Fruit fly (Drosophila melanogaster) whole organism, embryonic: ENCODE data around the gene Or9a.
A peak's percentile ranks its signal among the peaks of the same experiment; 100 is the strongest.

Experiments
- Bdp1 ChIP-seq: fragments of 200-800 bp; sonication (Bioruptor generic); optimal IDR thresholded peaks from 3 replicates; lab custom pipeline; 2016; ENCODE audit warnings: missing biosample characterization, missing genetic modification characterization
- CG15696 ChIP-seq: fragments of 200-800 bp; sonication (Bioruptor generic); optimal IDR thresholded peaks from 2 replicates; lab custom pipeline; 2019; ENCODE audit warnings: missing biosample characterization, mild to moderate bottlenecking, missing genetic modification characterization, moderate library complexity
- CG16779 ChIP-seq: fragments of 200-800 bp; sonication (Bioruptor generic); IDR thresholded peaks from 2 replicates; pipeline ENCODE4 v1.3.6; 2022; ENCODE audit warnings: missing biosample characterization, missing genetic modification characterization
- CG1792 ChIP-seq: fragments of 200-800 bp; sonication (Bioruptor generic); optimal IDR thresholded peaks from 2 replicates; lab custom pipeline; 2016; ENCODE audit warnings: missing biosample characterization, missing genetic modification characterization
- CG18262 ChIP-seq: fragments of 200-800 bp; optimal IDR thresholded peaks from 3 replicates; lab custom pipeline; 2019; ENCODE audit warnings: missing biosample characterization, mild to moderate bottlenecking, missing genetic modification characterization, moderate library complexity
- CG33213 ChIP-seq: fragments of 200-800 bp; sonication (Bioruptor generic); optimal IDR thresholded peaks from 3 replicates; lab custom pipeline; 2016; ENCODE audit warnings: missing biosample characterization, missing genetic modification characterization
- CG34376 ChIP-seq: fragments of 200-800 bp; sonication (Bioruptor generic); optimal IDR thresholded peaks from 2 replicates; lab custom pipeline; 2018; ENCODE audit warnings: missing biosample characterization, mild to moderate bottlenecking, missing genetic modification characterization
- CG3726 ChIP-seq: fragments of 200-800 bp; sonication (Bioruptor generic); IDR thresholded peaks from 3 replicates; pipeline ENCODE4, ENCODE4 v1.3.6; 2022; ENCODE audit warnings: missing biosample characterization, missing genetic modification characterization
- CG4617 ChIP-seq: fragments of 200-800 bp; sonication (Bioruptor generic); optimal IDR thresholded peaks from 3 replicates; lab custom pipeline; 2016; ENCODE audit warnings: missing biosample characterization, missing genetic modification characterization, borderline replicate concordance
- CG5245 ChIP-seq: fragments of 200-800 bp; sonication (Bioruptor generic); optimal IDR thresholded peaks from 3 replicates; lab custom pipeline; 2016; ENCODE audit warnings: missing biosample characterization, missing genetic modification characterization
- CG6175 ChIP-seq: fragments of 200-800 bp; sonication (Bioruptor generic); IDR thresholded peaks from 3 replicates; pipeline ENCODE4 v1.3.6; 2022; ENCODE audit warnings: missing biosample characterization, missing genetic modification characterization
- CG6765 ChIP-seq: fragments of 200-800 bp; sonication (Bioruptor generic); optimal IDR thresholded peaks from 3 replicates; lab custom pipeline; 2017; ENCODE audit warnings: missing biosample characterization, mild to moderate bottlenecking, missing genetic modification characterization
- CG6813 ChIP-seq: fragments of 200-800 bp; sonication (Bioruptor generic); optimal IDR thresholded peaks from 2 replicates; lab custom pipeline; 2017; ENCODE audit warnings: missing biosample characterization, missing genetic modification characterization, mild to moderate bottlenecking, moderate library complexity, missing genetic modification reagents
- CG7357 ChIP-seq: fragments of 200-800 bp; sonication (Bioruptor generic); IDR thresholded peaks from 3 replicates; pipeline ENCODE4 v1.3.6; 2022; ENCODE audit warnings: missing biosample characterization, missing genetic modification characterization
- CG8281 ChIP-seq: fragments of 200-800 bp; sonication (Bioruptor generic); optimal IDR thresholded peaks from 2 replicates; lab custom pipeline; 2018; ENCODE audit warnings: missing biosample characterization, mild to moderate bottlenecking, missing genetic modification characterization, moderate library complexity
- CG9797 ChIP-seq: fragments of 200-800 bp; sonication (Bioruptor generic); optimal IDR thresholded peaks from 3 replicates; lab custom pipeline; 2018; ENCODE audit warnings: missing biosample characterization, mild to moderate bottlenecking, missing genetic modification characterization
- CG9932 ChIP-seq: fragments of 200-800 bp; sonication (Bioruptor generic); IDR thresholded peaks from 2 replicates; pipeline ENCODE4 v1.3.6; 2022; ENCODE audit warnings: missing biosample characterization, missing genetic modification characterization
- D ChIP-seq, 2 experiments: fragments of 200-800 bp in 1 of 2; fragments of >200 bp in 1 of 2; sonication (Bioruptor generic) in 1 of 2; optimal IDR thresholded peaks; 2 replicates in 1 of 2; 3 replicates in 1 of 2; lab custom pipeline; 2017; ENCODE audit warnings: mild to moderate bottlenecking in 1 of 2, missing biosample characterization in 1 of 2, missing genetic modification characterization in 1 of 2, missing genetic modification reagents in 1 of 2
- Ets97D ChIP-seq: fragments of 200-800 bp; sonication (Bioruptor generic); optimal IDR thresholded peaks from 3 replicates; lab custom pipeline; 2016; ENCODE audit warnings: missing biosample characterization, missing genetic modification characterization
- HLH4C ChIP-seq: fragments of 200-800 bp; sonication (Bioruptor generic); IDR thresholded peaks from 3 replicates; pipeline ENCODE4 v1.3.6; 2022; ENCODE audit warnings: missing biosample characterization, missing genetic modification characterization; ENCODE audit not compliant: partially characterized antibody
- HLH54F ChIP-seq: fragments of 200-800 bp; sonication (Bioruptor generic); optimal IDR thresholded peaks from 3 replicates; lab custom pipeline; 2016; ENCODE audit warnings: missing biosample characterization, missing genetic modification characterization
- Lpt ChIP-seq: fragments of >200 bp; optimal IDR thresholded peaks from 2 replicates; lab custom pipeline; 2018; ENCODE audit warnings: missing biosample characterization, missing genetic modification characterization
- NK7.1 ChIP-seq: fragments of 200-800 bp; sonication (Bioruptor generic); optimal IDR thresholded peaks from 3 replicates; lab custom pipeline; 2016; ENCODE audit warnings: missing biosample characterization, missing genetic modification characterization
- Oaz ChIP-seq: fragments of 200-800 bp; sonication (Bioruptor generic); IDR thresholded peaks from 2 replicates; pipeline ENCODE4 v1.3.6; 2022; ENCODE audit warnings: missing biosample characterization, missing genetic modification characterization
- amos ChIP-seq: fragments of 200-800 bp; sonication (Bioruptor generic); IDR thresholded peaks from 2 replicates; pipeline ENCODE4 v1.3.6; 2022; ENCODE audit warnings: missing biosample characterization, missing genetic modification characterization; ENCODE audit not compliant: partially characterized antibody
- bigmax ChIP-seq: fragments of 200-800 bp; sonication (Bioruptor generic); optimal IDR thresholded peaks from 2 replicates; lab custom pipeline; 2018; ENCODE audit warnings: missing biosample characterization, mild to moderate bottlenecking, missing genetic modification characterization
- cad ChIP-seq: fragments of >200 bp; optimal IDR thresholded peaks from 2 replicates; lab custom pipeline; 2017; ENCODE audit warnings: missing biosample characterization, missing genetic modification characterization
- croc ChIP-seq: fragments of 200-800 bp; sonication (Bioruptor generic); conservative IDR thresholded peaks from 3 replicates; pipeline ENCODE4 v1.3.6; 2022; ENCODE audit warnings: missing biosample characterization, missing genetic modification characterization
- dan ChIP-seq: fragments of 200-800 bp; sonication (Bioruptor generic); IDR thresholded peaks from 2 replicates; pipeline ENCODE4 v1.3.6; 2022; ENCODE audit warnings: missing biosample characterization, missing genetic modification characterization
- dati ChIP-seq: fragments of 200-800 bp; sonication (Bioruptor generic); IDR thresholded peaks from 2 replicates; pipeline ENCODE4 v1.3.6; 2022; ENCODE audit warnings: missing biosample characterization, missing genetic modification characterization
- eyg ChIP-seq: fragments of 200-800 bp; sonication (Bioruptor generic); optimal IDR thresholded peaks from 3 replicates; lab custom pipeline; 2016; ENCODE audit warnings: missing biosample characterization, missing genetic modification characterization
- fd102C ChIP-seq: fragments of 200-800 bp; sonication (Bioruptor generic); optimal IDR thresholded peaks from 2 replicates; lab custom pipeline; 2018; ENCODE audit warnings: missing biosample characterization, mild to moderate bottlenecking, missing genetic modification characterization, moderate library complexity
- fd96Cb ChIP-seq: fragments of 200-800 bp; sonication (Bioruptor generic); optimal IDR thresholded peaks from 2 replicates; lab custom pipeline; 2018; ENCODE audit warnings: missing biosample characterization, mild to moderate bottlenecking, missing genetic modification characterization, moderate library complexity
- fru ChIP-seq: fragments of >200 bp; optimal IDR thresholded peaks from 2 replicates; lab custom pipeline; 2017
- ftz-f1 ChIP-seq: fragments of 200-800 bp; sonication (Bioruptor generic); optimal IDR thresholded peaks from 2 replicates; lab custom pipeline; 2016; ENCODE audit warnings: missing biosample characterization, missing genetic modification characterization
- grn ChIP-seq: fragments of 200-800 bp; sonication (Bioruptor generic); optimal IDR thresholded peaks from 3 replicates; lab custom pipeline; 2017; ENCODE audit warnings: missing biosample characterization, missing genetic modification characterization
- hth ChIP-seq: fragments of >200 bp; optimal IDR thresholded peaks from 2 replicates; lab custom pipeline; 2017; ENCODE audit warnings: inconsistent platforms
- insv ChIP-seq, 2 experiments: fragments of 200-800 bp; sonication (Bioruptor generic); optimal IDR thresholded peaks; 3 replicates each; lab custom pipeline; 2016 to 2018; ENCODE audit warnings: missing biosample characterization in 2 of 2, missing genetic modification characterization in 2 of 2
- lola ChIP-seq, 3 experiments: fragments of >200 bp in 2 of 3; fragments of 200-800 bp in 1 of 3; sonication (Bioruptor generic) in 1 of 3; optimal IDR thresholded peaks; 2 replicates each; lab custom pipeline; 2017 to 2019; ENCODE audit warnings: missing biosample characterization in 3 of 3, missing genetic modification characterization in 3 of 3, mild to moderate bottlenecking in 1 of 3, moderate library complexity in 1 of 3
- lov ChIP-seq, 2 experiments: fragments of 200-800 bp in 1 of 2; fragments of >200 bp in 1 of 2; sonication (Bioruptor generic) in 1 of 2; IDR thresholded peaks in 1 of 2; optimal IDR thresholded peaks in 1 of 2; 2 replicates in 1 of 2; 3 replicates in 1 of 2; pipeline versions ENCODE4 v1.3.6 to Lab custom; 2017 to 2022; ENCODE audit warnings: missing biosample characterization in 1 of 2, missing genetic modification characterization in 1 of 2
- mam ChIP-seq: fragments of 200-800 bp; sonication (Bioruptor generic); optimal IDR thresholded peaks from 3 replicates; lab custom pipeline; 2016; ENCODE audit warnings: missing biosample characterization, missing genetic modification characterization
- nau ChIP-seq: fragments of 200-800 bp; sonication (Bioruptor generic); optimal IDR thresholded peaks from 3 replicates; lab custom pipeline; 2017; ENCODE audit warnings: missing biosample characterization, mild to moderate bottlenecking, missing genetic modification characterization, missing genetic modification reagents
- pum ChIP-seq: fragments of 200-800 bp; sonication (Bioruptor generic); optimal IDR thresholded peaks from 2 replicates; lab custom pipeline; 2016; ENCODE audit warnings: missing biosample characterization, missing genetic modification characterization
- tap ChIP-seq: fragments of 200-800 bp; optimal IDR thresholded peaks from 3 replicates; lab custom pipeline; 2019; ENCODE audit warnings: missing biosample characterization, mild to moderate bottlenecking, missing genetic modification characterization, moderate library complexity
- tgo ChIP-seq: fragments of 200-800 bp; sonication (Bioruptor generic); IDR thresholded peaks from 3 replicates; pipeline ENCODE4 v1.3.6; 2022; ENCODE audit warnings: missing biosample characterization, missing genetic modification characterization
- tx ChIP-seq: fragments of 200-800 bp; sonication (Bioruptor generic); optimal IDR thresholded peaks from 2 replicates; lab custom pipeline; 2016; ENCODE audit warnings: missing biosample characterization, missing genetic modification characterization
- zen ChIP-seq: fragments of 200-800 bp; sonication (Bioruptor generic); optimal IDR thresholded peaks from 3 replicates; lab custom pipeline; 2018; ENCODE audit warnings: missing biosample characterization, mild to moderate bottlenecking, missing genetic modification characterization, moderate library complexity
- zfh2 ChIP-seq: fragments of 200-800 bp; sonication (Bioruptor generic); optimal IDR thresholded peaks from 2 replicates; lab custom pipeline; 2016; ENCODE audit warnings: missing biosample characterization, missing genetic modification characterization

The Or9a gene

dm6 chrX:10486144-10487030 is 26.9 kb upstream of the Or9a start (continued):
- TF ChIP-seq Oaz (GFP tag; lab: Robert Waterston, UW), result 0 out of 2 replicates have a peak, but pooled peaks have one; percentile 26
- no peak for TF ChIP-seq insv (GFP tag; optimal IDR thresholded peaks at IDR 0.05; lab: Kevin White, UChicago)
- TF ChIP-seq CG6765, result peak; percentile 35
- peak; percentile 60 for TF ChIP-seq CG9932
- TF ChIP-seq CG6175 (GFP tag; lab: Robert Waterston, UW), result no peak
- no peak for TF ChIP-seq zen (tag; lab: Kevin White, UChicago)
- no peak for TF ChIP-seq CG9797
- peak; percentile 7 for TF ChIP-seq Bdp1 (GFP tag; lab: Kevin White, UChicago)
- no peak for TF ChIP-seq lov (optimal IDR thresholded peaks at IDR 0.05; lab: Kevin White, UChicago)
- TF ChIP-seq lov (GFP tag; IDR thresholded peaks at IDR 0.05; lab: Robert Waterston, UW), result no peak
- no peak for TF ChIP-seq CG4617 (GFP tag; lab: Kevin White, UChicago)
- peak; percentile 28 for TF ChIP-seq CG8281 (tag; lab: Kevin White, UChicago)
- TF ChIP-seq CG3726 (GFP tag; lab: Robert Waterston, UW), result 0 out of 3 replicates have a peak, but pooled peaks have one; percentile 46
- TF ChIP-seq amos (GFP tag; lab: Robert Waterston, UW), result no peak; the same call in 1 of the 2 replicates
- 0 out of 3 replicates have a peak, but pooled peaks have one; percentile 7 for TF ChIP-seq CG7357 (GFP tag; lab: Robert Waterston, UW)
- TF ChIP-seq CG6813 (GFP tag; lab: Kevin White, UChicago), result peak; percentile 60
- no peak for TF ChIP-seq D (optimal IDR thresholded peaks at IDR 0.05; lab: Kevin White, UChicago)
- no peak for TF ChIP-seq D (GFP tag; optimal IDR thresholded peaks at IDR 0.05; lab: Kevin White, UChicago)
- TF ChIP-seq tx (GFP tag; lab: Kevin White, UChicago), result peak; percentile 17
- TF ChIP-seq CG18262 (tag; lab: Kevin White, UChicago), result peak; percentile 42
- peak; percentile 30 for TF ChIP-seq fd96Cb (tag; lab: Kevin White, UChicago)
- TF ChIP-seq CG1792 (GFP tag; lab: Kevin White, UChicago), result peak; percentile 18
- peak; percentile 43; the same call in 1 of the 2 replicates for TF ChIP-seq CG16779 (GFP tag; lab: Robert Waterston, UW)
- no peak for TF ChIP-seq bigmax (GFP tag; lab: Kevin White, UChicago)
- TF ChIP-seq HLH4C (GFP tag; lab: Robert Waterston, UW), result no peak; the same call in 2 of the 3 replicates
- no peak for TF ChIP-seq Lpt
- no peak for TF ChIP-seq CG33213 (GFP tag; lab: Kevin White, UChicago)
- peak; percentile 12 for TF ChIP-seq NK7.1 (GFP tag; lab: Kevin White, UChicago)
- TF ChIP-seq eyg (GFP tag; lab: Kevin White, UChicago), result peak; percentile 32
- no peak for TF ChIP-seq nau (GFP tag; lab: Kevin White, UChicago)
- TF ChIP-seq lola (GFP tag; optimal IDR thresholded peaks at IDR 0.05; lab: Kevin White, UChicago), result no peak
- TF ChIP-seq ftz-f1, result no peak
- TF ChIP-seq croc (GFP tag; lab: Robert Waterston, UW), result no peak
- TF ChIP-seq CG5245, result no peak
- no peak for TF ChIP-seq dan (GFP tag; lab: Robert Waterston, UW)
- peak; percentile 47; the same call in 1 of the 3 replicates for TF ChIP-seq tgo (GFP tag; lab: Robert Waterston, UW)
- TF ChIP-seq grn (GFP tag; lab: Kevin White, UChicago), result peak; percentile 44
- no peak for TF ChIP-seq CG15696 (tag; lab: Kevin White, UChicago)
- TF ChIP-seq fru (lab: Kevin White, UChicago), result no peak
- no peak for TF ChIP-seq pum
- no peak for TF ChIP-seq Ets97D (GFP tag; lab: Kevin White, UChicago)
- TF ChIP-seq mam, result peak; percentile 65
- peak; percentile 13 for TF ChIP-seq HLH54F (GFP tag; lab: Kevin White, UChicago)
- TF ChIP-seq tap (tag; lab: Kevin White, UChicago), result peak; percentile 46
- TF ChIP-seq cad, result no peak
- TF ChIP-seq hth (lab: Kevin White, UChicago), result no peak
- TF ChIP-seq dati (GFP tag; lab: Robert Waterston, UW), result no peak
- no peak for TF ChIP-seq fd102C
- peak; percentile 49 for TF ChIP-seq zfh2 (GFP tag; lab: Kevin White, UChicago)
- TF ChIP-seq CG34376, result peak; percentile 88
